Worm (Caenorhabditis elegans) whole organism, L2 larva: ENCODE results near the gene pigt-1.

Experiments used
- F13H6.1 ChIP-seq: sonication (generic microtip); optimal IDR thresholded peaks from 2 replicates; lab custom pipeline; 2016; ENCODE audit warnings: missing genetic modification characterization, missing compliant biosample characterization
- alr-1 ChIP-seq: fragments of 150-350 bp; optimal IDR thresholded peaks from 2 replicates; lab custom pipeline; 2014; ENCODE audit warnings: missing biosample characterization, missing genetic modification characterization
- ama-1 ChIP-seq: fragments of 150-350 bp; optimal IDR thresholded peaks from 2 replicates; lab custom pipeline; 2018; ENCODE audit warnings: inconsistent platforms
- ceh-16 ChIP-seq: fragments of 150-350 bp; optimal IDR thresholded peaks from 2 replicates; lab custom pipeline; 2014; ENCODE audit warnings: missing biosample characterization, missing genetic modification characterization
- lin-13 ChIP-seq: fragments of 150-350 bp; optimal IDR thresholded peaks from 2 replicates; lab custom pipeline; 2014; ENCODE audit warnings: missing biosample characterization, missing genetic modification reagents, missing genetic modification characterization
- nhr-12 ChIP-seq: fragments of 150-350 bp; optimal IDR thresholded peaks from 2 replicates; lab custom pipeline; 2014; ENCODE audit warnings: missing biosample characterization, missing genetic modification characterization
- nhr-21 ChIP-seq: fragments of 150-350 bp; optimal IDR thresholded peaks from 2 replicates; lab custom pipeline; 2014; ENCODE audit warnings: missing biosample characterization, missing genetic modification characterization
- nhr-237 ChIP-seq: fragments of 150-350 bp; optimal IDR thresholded peaks from 2 replicates; lab custom pipeline; 2014; ENCODE audit warnings: missing biosample characterization, missing genetic modification characterization
- sma-9 ChIP-seq, 2 experiments: fragments of 150-350 bp in 1 of 2; sonication (generic microtip) in 1 of 2; optimal IDR thresholded peaks; 2 replicates each; lab custom pipeline; 2014 to 2016; ENCODE audit warnings: missing genetic modification characterization in 2 of 2, mild to moderate bottlenecking in 1 of 2, missing biosample characterization in 1 of 2, missing compliant biosample characterization in 1 of 2, missing genetic modification reagents in 1 of 2, moderate library complexity in 1 of 2
- unc-55 ChIP-seq: fragments of 150-350 bp; sonication (generic microtip); optimal IDR thresholded peaks from 3 replicates; lab custom pipeline; 2014; ENCODE audit warnings: missing biosample characterization, missing genetic modification reagents, missing genetic modification characterization
- unc-62 ChIP-seq: fragments of 150-350 bp; optimal IDR thresholded peaks from 2 replicates; lab custom pipeline; 2014; ENCODE audit warnings: missing biosample characterization, missing genetic modification reagents, missing genetic modification characterization
- ztf-11 ChIP-seq: sonication (generic microtip); optimal IDR thresholded peaks from 2 replicates; lab custom pipeline; 2017; ENCODE audit warnings: missing biosample characterization, missing genetic modification characterization

DNA sequence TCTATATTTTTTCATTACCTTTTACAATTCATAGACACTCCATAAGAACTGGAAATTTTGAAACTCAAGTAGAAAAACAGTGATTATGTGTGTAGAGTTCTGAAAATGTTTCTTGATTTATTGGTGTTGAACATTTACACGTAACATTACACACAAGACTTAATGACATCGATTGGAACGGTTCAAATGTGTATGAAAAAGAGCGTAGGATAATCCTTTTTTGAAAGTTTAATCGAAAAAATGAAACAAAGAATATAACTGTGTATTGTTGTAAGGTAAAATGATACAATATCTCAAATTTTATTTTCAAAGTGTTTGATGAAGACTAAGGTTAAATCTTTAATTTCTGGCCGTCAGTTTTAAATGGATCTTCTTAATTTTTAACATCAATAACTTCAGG is 22.5 kb upstream of the pigt-1 start, which contains the start of gene fig-1:
- TF ChIP-seq sma-9 (GFP tag; optimal IDR thresholded peaks at IDR 0.05; lab: Kevin White, UChicago), result no peak
- no peak for TF ChIP-seq sma-9 (tag; optimal IDR thresholded peaks at IDR 0.05; lab: Kevin White, UChicago)
- TF ChIP-seq ceh-16 (tag; lab: Kevin White, UChicago), result no peak
- no peak for TF ChIP-seq ztf-11 (tag; lab: Kevin White, UChicago)
- TF ChIP-seq nhr-21, result no peak
- TF ChIP-seq alr-1 (tag; lab: Kevin White, UChicago), result no peak
- TF ChIP-seq nhr-12 (tag; lab: Kevin White, UChicago), result no peak
- TF ChIP-seq ama-1, result no peak
- TF ChIP-seq F13H6.1 (tag; lab: Kevin White, UChicago), result no peak
- TF ChIP-seq lin-13 (GFP tag; lab: Kevin White, UChicago), result no peak
- no peak for TF ChIP-seq nhr-237 (tag; lab: Kevin White, UChicago)
- no peak for TF ChIP-seq unc-55 (GFP tag; lab: Kevin White, UChicago)
- no peak for TF ChIP-seq unc-62
